Fruit fly (Drosophila melanogaster) Kc167 (cell line): ENCODE measurements around the gene CG13085.

Experiments used
- Myc ChIP-seq: fragments of >200 bp; optimal IDR thresholded peaks from 2 replicates; lab custom pipeline; 2017; ENCODE audit warnings: missing external identifiers
- Sin3A ChIP-seq: fragments of >200 bp; optimal IDR thresholded peaks from 2 replicates; lab custom pipeline; 2018; ENCODE audit warnings: missing external identifiers
- h ChIP-seq: fragments of >200 bp; optimal IDR thresholded peaks from 3 replicates; lab custom pipeline; 2018; ENCODE audit warnings: missing external identifiers
- psq ChIP-seq: fragments of >200 bp; optimal IDR thresholded peaks from 2 replicates; lab custom pipeline; 2017; ENCODE audit warnings: missing external identifiers
- ttk ChIP-seq: sonication (Bioruptor generic); optimal IDR thresholded peaks from 2 replicates; lab custom pipeline; 2017; ENCODE audit warnings: missing external identifiers

DNA sequence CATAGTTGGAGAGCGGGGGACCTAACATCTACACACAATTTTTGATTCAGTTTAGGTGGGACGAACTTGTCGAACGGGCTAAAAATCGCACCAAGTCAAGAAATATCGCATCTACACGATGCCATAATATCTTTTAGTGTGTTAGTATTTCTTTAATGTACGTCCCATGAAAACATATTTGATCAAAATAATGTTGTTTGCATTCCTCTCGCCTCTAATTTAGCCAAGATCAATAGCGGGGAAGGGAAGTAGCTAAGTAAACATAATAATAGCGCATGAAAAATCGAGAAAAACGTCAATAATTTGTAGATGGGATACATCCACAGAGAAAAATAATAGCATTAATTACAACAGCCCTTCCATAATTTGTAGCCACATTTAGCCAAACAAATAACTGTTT is 11.9 kb upstream of the CG13085 start:
- TF ChIP-seq ttk (lab: Kevin White, UChicago) (no peak), h (no peak), Sin3A (lab: Kevin White, UChicago) (no peak), psq (lab: Kevin White, UChicago) (no peak), Myc (lab: Kevin White, UChicago) (no peak)
